Worm (Caenorhabditis elegans) whole organism, young adult: ENCODE results near the gene irld-25.

Source experiments
- madf-8 ChIP-seq: fragments of 200-800 bp; sonication (Bioruptor generic); conservative IDR thresholded peaks from 2 replicates; pipeline ENCODE4 v1.3.6; 2022; ENCODE audit warnings: missing genetic modification reagents, missing genetic modification characterization, missing compliant biosample characterization
- nfya-1 ChIP-seq: sonication (generic microtip); optimal IDR thresholded peaks from 2 replicates; lab custom pipeline; 2017; ENCODE audit warnings: antibody characterized with exemption, missing compliant biosample characterization, missing genetic modification characterization, borderline replicate concordance; ENCODE audit not compliant: insufficient read depth
- nhr-179 ChIP-seq: sonication (generic microtip); optimal IDR thresholded peaks from 2 replicates; lab custom pipeline; 2016; ENCODE audit warnings: mild to moderate bottlenecking, missing genetic modification characterization, missing compliant biosample characterization
- snpc-4 ChIP-seq, 5 experiments: fragments of 150-350 bp in 1 of 5; sonication (generic microtip) in 4 of 5; optimal IDR thresholded peaks; 2 replicates each; lab custom pipeline; 2014 to 2018; ENCODE audit warnings: missing genetic modification characterization in 5 of 5, missing biosample characterization in 3 of 5, antibody characterized with exemption in 2 of 5, mild to moderate bottlenecking in 2 of 5, missing compliant biosample characterization in 2 of 5, missing genotype in 2 of 5, moderate library complexity in 2 of 5, missing genetic modification reagents in 1 of 5
- tbp1 ChIP-seq: fragments of 200-800 bp; sonication (Bioruptor generic); optimal IDR thresholded peaks from 2 replicates; lab custom pipeline; 2018; ENCODE audit warnings: mild to moderate bottlenecking, missing genetic modification characterization, missing compliant biosample characterization
- unc-130 ChIP-seq: sonication (generic microtip); optimal IDR thresholded peaks from 2 replicates; lab custom pipeline; 2016; ENCODE audit warnings: missing genetic modification reagents, missing genetic modification characterization, missing compliant biosample characterization

- TF ChIP-seq nhr-179 (tag; lab: Kevin White, UChicago) (no peak), madf-8 (GFP tag; lab: Robert Waterston, UW) (no peak), tbp1 (GFP tag; lab: Kevin White, UChicago) (no peak), nfya-1 (no peak), snpc-4 (GFP tag; optimal IDR thresholded peaks at IDR 0.05; lab: Kevin White, UChicago) (no peak), snpc-4 (tag; optimal IDR thresholded peaks at IDR 0.05; lab: Kevin White, UChicago) (no peak), unc-130 (GFP tag; lab: Kevin White, UChicago) (no peak)
Measured at ce11 chrV:15241259-15241658, 19.8 kb downstream of the irld-25 start, which contains the start of gene chil-12.
